Fruit fly (Drosophila melanogaster): ENCODE data around the gene CG6938.
A peak's percentile ranks its signal among the peaks of the same experiment; 100 is the strongest.

CG6938 gene

DNA sequence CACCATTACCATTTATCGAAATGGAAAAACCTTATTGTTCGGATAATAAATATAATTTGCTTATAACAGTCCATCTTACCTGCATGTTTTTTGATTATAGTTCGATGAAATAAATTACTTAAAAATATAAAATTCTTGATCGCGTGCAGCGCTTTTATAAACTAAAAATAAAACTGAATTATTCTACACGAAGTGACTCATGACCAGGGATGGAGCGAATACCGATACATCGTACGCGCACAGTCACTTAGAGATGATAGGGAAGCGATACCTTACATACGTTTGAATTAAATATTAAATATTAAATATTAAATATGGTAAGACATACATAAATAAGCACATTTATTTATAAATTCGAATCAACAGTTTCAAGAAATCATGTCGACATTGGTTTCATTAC, 8.3 kb downstream of the CG6938 start, which contains the start of gene viaf:
viaf (minus strand) TSS at position 220 of the 400 bp plus-strand sequence.
- no peak for TF ChIP-seq CG8478 (optimal IDR thresholded peaks at IDR 0.05)
- TF ChIP-seq CTCF (optimal IDR thresholded peaks at IDR 0.05) = peak in 1 of 2 experiments; percentile 14

- TF ChIP-seq CTCF (optimal IDR thresholded peaks at IDR 0.05) (no peak), CG8478 (optimal IDR thresholded peaks at IDR 0.05) (no peak)
Measured at dm6 chr3L:11997959-11998358, 13.3 kb downstream of the CG6938 start, which contains the start of gene Grip163. Grip163 (minus strand) TSS chr3L:11998138.

DNA sequence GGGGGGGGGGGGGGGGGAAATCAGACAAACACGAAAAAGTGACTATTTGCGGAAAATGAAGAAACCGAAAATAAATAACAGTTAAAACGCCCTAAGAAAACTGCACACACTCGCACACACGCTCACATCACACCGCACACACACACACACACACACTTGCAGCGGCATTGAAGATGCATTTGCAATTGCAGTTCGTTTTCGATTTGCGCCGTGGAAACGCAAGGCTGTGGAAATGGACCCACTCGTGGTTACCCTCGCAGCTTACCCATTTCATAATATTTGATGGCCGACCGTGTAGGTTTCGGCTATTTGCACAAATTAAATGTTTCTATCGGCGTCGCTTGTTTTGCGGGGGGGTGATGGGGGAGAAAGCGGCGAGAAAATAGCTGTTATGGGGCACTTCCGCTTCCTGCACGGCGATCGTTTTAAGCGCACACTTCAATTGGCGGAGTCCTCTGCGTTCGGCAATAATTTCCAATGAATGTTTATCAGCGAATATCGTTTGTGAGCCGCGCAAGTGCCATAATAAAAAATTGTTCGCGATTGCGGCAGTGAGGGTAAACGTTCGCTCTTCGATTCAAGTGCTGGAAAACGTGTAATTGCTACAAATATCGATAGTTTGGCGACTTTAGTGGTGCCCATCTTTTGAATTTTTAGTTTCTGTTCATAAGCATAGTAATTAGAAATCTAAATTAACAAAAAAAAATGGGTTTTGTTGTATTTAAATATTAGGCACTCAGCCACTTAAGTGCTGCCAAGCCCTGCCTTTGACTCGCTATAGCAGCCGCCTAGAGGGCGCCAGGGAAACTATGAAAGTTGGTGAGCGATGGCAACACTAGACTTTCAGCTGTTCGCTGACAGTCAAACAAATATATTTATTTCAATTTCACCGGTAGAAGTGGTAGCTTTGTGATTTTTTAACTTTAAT, 17.9 kb downstream of the CG6938 start, which contains the start of the genes Pop2 and CG6928:
Pop2 (minus strand) TSS at position 595 of the 928 bp plus-strand sequence.
CG6928 (plus strand) TSS at position 835 of the 928 bp plus-strand sequence.
- TF ChIP-seq CTCF (optimal IDR thresholded peaks at IDR 0.05) = peak; percentile 86 to 89
- TF ChIP-seq CG8478 (optimal IDR thresholded peaks at IDR 0.05) = no peak

DNA sequence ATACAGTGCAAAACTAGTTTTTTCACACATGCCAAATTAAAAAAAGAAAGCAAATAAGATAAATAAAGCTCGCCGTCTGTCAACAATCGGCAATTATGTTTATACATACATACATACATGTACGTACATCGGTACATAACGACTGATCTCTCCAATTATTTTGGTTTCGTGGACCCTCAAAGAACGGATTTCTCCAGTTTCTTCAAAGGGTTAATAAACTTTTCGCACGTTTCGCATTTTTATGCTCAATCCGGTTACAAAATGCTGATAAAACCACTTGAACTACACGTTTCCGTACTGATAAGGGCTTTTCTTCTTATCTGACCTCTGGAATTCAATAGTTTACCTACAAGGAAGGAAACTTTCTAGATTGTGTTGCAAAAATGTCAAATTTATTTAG, 18.8 kb downstream of the CG6938 start:
- TF ChIP-seq CTCF (optimal IDR thresholded peaks at IDR 0.05) (no peak), CG8478 (optimal IDR thresholded peaks at IDR 0.05) (no peak)

DNA sequence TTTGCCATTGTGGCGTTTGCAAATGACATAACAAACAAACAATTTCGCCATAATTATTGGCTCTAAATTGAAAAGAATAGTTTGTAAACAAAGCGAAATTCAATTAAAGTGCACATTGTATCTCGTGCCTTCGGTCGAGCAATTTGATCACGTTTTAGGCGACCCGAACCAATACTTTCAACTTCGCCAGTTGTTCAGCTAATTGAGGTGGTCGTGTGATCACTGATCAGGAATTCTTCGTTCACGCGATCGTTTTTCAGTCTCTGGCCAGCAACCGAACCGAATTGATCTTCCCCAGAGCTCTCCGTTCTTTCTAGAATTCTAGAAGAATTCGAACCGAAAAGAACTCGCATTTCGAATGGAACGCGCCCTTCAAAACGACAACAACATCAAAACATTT, 19.4 kb downstream of the CG6938 start:
- TF ChIP-seq CG8478 (optimal IDR thresholded peaks at IDR 0.05) (no peak), CTCF (optimal IDR thresholded peaks at IDR 0.05) (no peak)

DNA sequence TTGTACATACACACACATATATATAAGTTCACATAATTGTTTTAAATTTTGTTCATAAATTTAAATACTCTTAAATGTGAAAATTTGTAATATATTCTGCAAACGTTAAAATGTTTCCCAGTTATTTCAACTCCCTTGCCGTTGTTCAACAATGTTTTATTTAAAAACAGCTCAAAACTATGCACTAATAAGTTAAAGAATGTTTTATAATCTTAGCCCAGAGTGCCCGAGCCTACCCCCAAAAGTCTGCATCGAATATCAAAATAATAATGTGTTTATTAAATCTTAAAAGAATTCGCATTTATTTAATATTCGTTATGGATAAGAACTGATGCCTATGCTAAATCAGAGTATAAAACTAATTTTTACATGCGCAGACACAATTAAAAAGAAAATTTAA, 23.2 kb downstream of the CG6938 start:
- no peak for TF ChIP-seq CTCF (optimal IDR thresholded peaks at IDR 0.05)
- TF ChIP-seq CG8478 (optimal IDR thresholded peaks at IDR 0.05) = no peak

- no peak for TF ChIP-seq CTCF (optimal IDR thresholded peaks at IDR 0.05)
- no peak for TF ChIP-seq CG8478 (optimal IDR thresholded peaks at IDR 0.05)
Measured at dm6 chr3L:12013698-12014097, 29.0 kb downstream of the CG6938 start.

- TF ChIP-seq CG8478 (optimal IDR thresholded peaks at IDR 0.05) = no peak
- TF ChIP-seq CTCF (optimal IDR thresholded peaks at IDR 0.05) = no peak
Measured at dm6 chr3L:12014272-12014671, 29.6 kb downstream of the CG6938 start.

dm6 chr3L:12016186-12016585, 31.5 kb downstream of the CG6938 start:
- no peak for TF ChIP-seq CTCF (optimal IDR thresholded peaks at IDR 0.05)
- TF ChIP-seq CG8478 (optimal IDR thresholded peaks at IDR 0.05) = no peak

DNA sequence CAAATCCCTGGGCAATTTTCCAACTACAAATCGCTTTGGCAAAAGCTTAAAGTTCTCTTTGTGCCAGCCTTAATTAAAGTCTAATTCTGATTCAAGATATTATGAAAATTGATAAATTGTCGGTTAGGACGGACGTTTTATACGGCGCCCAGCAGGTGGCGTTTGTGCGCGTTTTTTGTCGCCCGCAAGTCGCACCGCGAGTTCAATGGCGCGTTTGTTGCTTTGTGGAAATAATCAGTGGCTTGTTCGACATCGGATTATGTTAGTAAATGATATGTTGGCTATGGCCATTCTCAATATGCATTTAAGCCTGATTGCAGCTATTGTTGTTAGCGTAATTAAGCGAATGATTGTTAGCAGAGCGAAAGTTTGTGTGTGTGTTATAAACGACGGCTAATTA, 37.2 kb downstream of the CG6938 start:
- TF ChIP-seq CG8478 (optimal IDR thresholded peaks at IDR 0.05) (no peak), CTCF (optimal IDR thresholded peaks at IDR 0.05) (peak; percentile 73 to 74)

DNA sequence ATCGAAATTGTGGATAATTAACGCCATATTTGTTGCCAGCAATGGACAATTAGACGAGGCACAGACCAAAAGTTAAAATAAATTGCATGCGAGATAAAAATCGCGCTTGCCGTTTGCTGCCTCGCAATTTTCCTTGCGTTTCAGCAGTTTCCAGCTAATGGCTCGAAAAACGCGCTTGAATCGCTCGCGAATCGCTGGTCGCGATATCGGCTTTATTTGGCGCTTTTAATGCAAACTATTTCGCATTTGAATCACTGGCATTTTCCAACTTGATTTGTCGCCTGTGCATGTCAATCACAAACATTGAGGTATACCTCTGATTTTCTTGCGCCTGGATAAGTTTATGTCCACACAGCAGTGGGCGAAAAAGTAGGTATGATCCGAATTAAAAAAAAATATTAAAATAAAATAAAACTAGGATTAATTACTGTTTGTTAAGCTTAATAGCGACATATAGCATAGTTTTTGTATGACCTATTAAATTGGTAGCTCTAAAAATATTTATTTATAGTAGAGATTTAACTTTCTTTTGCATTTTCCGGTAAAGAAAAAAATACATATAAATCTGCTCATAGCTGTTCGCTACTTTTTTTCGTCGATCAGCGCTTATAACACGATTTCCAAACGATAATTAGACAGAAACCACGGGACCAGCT, 38.6 kb downstream of the CG6938 start:
- TF ChIP-seq CG8478 (optimal IDR thresholded peaks at IDR 0.05) = no peak
- TF ChIP-seq CTCF (optimal IDR thresholded peaks at IDR 0.05) = no peak

DNA sequence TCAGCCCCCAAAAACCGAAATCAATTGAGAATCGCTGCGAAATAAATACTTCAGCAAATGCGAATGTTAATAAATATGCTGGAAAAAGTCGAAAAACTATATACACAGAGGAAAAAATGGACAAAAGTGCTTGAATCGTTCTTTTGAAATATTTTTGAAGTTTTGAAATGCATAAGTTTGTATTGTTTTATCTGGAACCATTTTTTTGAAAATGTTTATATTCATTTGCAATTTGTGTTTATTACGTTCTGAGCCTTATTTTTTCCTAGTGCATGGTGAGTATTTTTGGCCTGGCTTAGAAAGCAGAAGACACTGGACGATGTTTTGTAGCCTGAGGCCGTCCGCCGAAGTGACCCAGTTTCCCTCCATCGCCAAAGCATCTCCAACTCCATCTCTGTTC, 40.2 kb downstream of the CG6938 start:
- no peak for TF ChIP-seq CG8478 (optimal IDR thresholded peaks at IDR 0.05)
- no peak for TF ChIP-seq CTCF (optimal IDR thresholded peaks at IDR 0.05)

dm6 chr3L:12027929-12028328, 43.2 kb downstream of the CG6938 start:
- TF ChIP-seq CTCF (optimal IDR thresholded peaks at IDR 0.05) = no peak
- TF ChIP-seq CG8478 (optimal IDR thresholded peaks at IDR 0.05) = no peak

DNA sequence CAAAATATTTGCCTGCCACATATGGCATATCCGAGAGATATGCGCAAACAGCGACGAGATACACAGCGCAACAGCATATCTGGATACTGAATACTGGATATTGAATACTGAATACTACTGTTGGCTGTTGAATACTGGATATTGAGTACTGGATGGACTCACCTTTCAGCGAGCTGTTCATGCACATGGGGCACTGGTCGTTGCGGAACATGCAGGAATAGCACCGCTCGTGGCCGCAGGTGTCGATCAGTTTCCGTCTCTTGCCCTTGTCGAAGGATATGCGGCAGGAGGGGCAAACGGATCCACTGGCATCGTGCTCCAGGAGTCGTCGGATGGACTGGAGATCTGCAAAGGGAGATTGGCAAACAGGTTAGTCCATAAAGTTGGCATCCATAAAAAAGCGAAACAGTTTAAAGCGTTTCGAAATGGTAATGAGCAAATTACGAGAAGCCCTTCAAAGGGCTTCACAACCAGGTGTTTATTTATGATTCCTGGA, 43.9 kb downstream of the CG6938 start:
- no peak for TF ChIP-seq CTCF (optimal IDR thresholded peaks at IDR 0.05)
- no peak for TF ChIP-seq CG8478 (optimal IDR thresholded peaks at IDR 0.05)

- no peak for TF ChIP-seq CTCF (optimal IDR thresholded peaks at IDR 0.05)
- no peak for TF ChIP-seq CG8478 (optimal IDR thresholded peaks at IDR 0.05)
Measured at dm6 chr3L:12030521-12030920, 45.8 kb downstream of the CG6938 start.
